Worm (Caenorhabditis elegans) whole organism, late embryonic: Measurements from ENCODE around the gene rol-3.

Source experiments
- ama-1 ChIP-seq: fragments of 150-350 bp; optimal IDR thresholded peaks from 2 replicates; lab custom pipeline; 2014
- ceh-22 ChIP-seq: sonication (generic microtip); optimal IDR thresholded peaks from 2 replicates; lab custom pipeline; 2017; ENCODE audit warnings: missing biosample characterization, missing genetic modification characterization
- ceh-48 ChIP-seq: sonication (generic microtip); optimal IDR thresholded peaks from 2 replicates; lab custom pipeline; 2016; ENCODE audit warnings: missing genetic modification characterization, inconsistent platforms, missing compliant biosample characterization
- ceh-9 ChIP-seq: sonication (generic microtip); optimal IDR thresholded peaks from 2 replicates; lab custom pipeline; 2016; ENCODE audit warnings: mild to moderate bottlenecking, missing genetic modification characterization, inconsistent platforms, missing compliant biosample characterization
- elt-2 ChIP-seq: sonication (generic microtip); optimal IDR thresholded peaks from 2 replicates; lab custom pipeline; 2016; ENCODE audit warnings: missing genetic modification reagents, missing genetic modification characterization, missing compliant biosample characterization
- hlh-8 ChIP-seq: sonication (generic microtip); optimal IDR thresholded peaks from 2 replicates; lab custom pipeline; 2016; ENCODE audit warnings: missing genotype, missing genetic modification characterization, missing compliant biosample characterization
- madf-2 ChIP-seq: sonication (generic microtip); optimal IDR thresholded peaks from 2 replicates; lab custom pipeline; 2017; ENCODE audit warnings: missing genetic modification characterization, missing compliant biosample characterization
- nhr-11 ChIP-seq: fragments of 150-350 bp; optimal IDR thresholded peaks from 2 replicates; lab custom pipeline; 2014; ENCODE audit warnings: missing biosample characterization, missing genetic modification characterization
- nhr-232 ChIP-seq: sonication (generic microtip); optimal IDR thresholded peaks from 2 replicates; lab custom pipeline; 2016; ENCODE audit warnings: missing genetic modification characterization, missing compliant biosample characterization
- npax-4 ChIP-seq: sonication (generic microtip); optimal IDR thresholded peaks from 2 replicates; lab custom pipeline; 2016; ENCODE audit warnings: missing genetic modification characterization, missing compliant biosample characterization
- pha-4 ChIP-seq: fragments of 150-350 bp; optimal IDR thresholded peaks from 2 replicates; lab custom pipeline; 2018; ENCODE audit warnings: missing biosample characterization, missing genetic modification reagents, missing genetic modification characterization
- ttx-3 ChIP-seq: sonication (generic microtip); optimal IDR thresholded peaks from 2 replicates; lab custom pipeline; 2016; ENCODE audit warnings: missing genetic modification reagents, missing genetic modification characterization, missing compliant biosample characterization
- unc-86 ChIP-seq: sonication (generic microtip); optimal IDR thresholded peaks from 2 replicates; lab custom pipeline; 2016; ENCODE audit warnings: missing genetic modification characterization, missing compliant biosample characterization

DNA sequence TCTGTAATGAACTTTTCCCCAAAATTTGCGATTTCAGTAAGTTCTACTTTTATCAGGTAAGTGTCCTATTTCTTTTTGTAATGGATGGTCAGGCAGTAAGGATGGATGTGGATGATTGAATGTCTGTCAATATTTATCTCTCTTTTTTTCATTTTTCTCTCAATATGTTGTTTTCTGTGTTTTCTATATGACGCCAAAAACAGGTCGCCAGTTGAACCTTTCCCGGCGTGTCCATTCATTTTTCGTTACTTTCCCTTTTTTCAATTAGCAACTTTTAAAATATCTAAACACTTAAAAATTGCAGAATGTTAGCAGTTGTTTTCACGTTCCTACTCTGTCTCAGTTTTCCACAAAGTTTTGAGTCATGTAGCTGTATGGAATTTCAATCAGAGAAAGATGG is 31.3 kb downstream of the rol-3 start, which contains the start of gene timp-1:
- TF ChIP-seq ama-1 (no peak), npax-4 (no peak), ceh-9 (tag; lab: Kevin White, UChicago) (no peak), ceh-22 (tag; lab: Kevin White, UChicago) (no peak), elt-2 (tag; lab: Kevin White, UChicago) (no peak), ttx-3 (tag; lab: Kevin White, UChicago) (no peak), unc-86 (tag; lab: Kevin White, UChicago) (no peak), pha-4 (tag; lab: Kevin White, UChicago) (no peak), madf-2 (no peak), nhr-11 (tag; lab: Kevin White, UChicago) (no peak), nhr-232 (no peak), hlh-8 (tag; lab: Kevin White, UChicago) (no peak), ceh-48 (no peak)
